Fruit fly (Drosophila melanogaster): ENCODE results near the gene qua.
A peak's percentile ranks its signal among the peaks of the same experiment; 100 is the strongest.

The qua gene

dm6 chr2L:17450505-17451415, 46.2 kb downstream of the qua start (continued):
- no peak for TF ChIP-seq Opbp (GFP tag; IDR thresholded peaks at IDR 0.05; ENCODE audit: partially characterized antibody)
- peak; percentile 75 for TF ChIP-seq CG10147 (GFP tag; optimal IDR thresholded peaks at IDR 0.05)
- no peak for TF ChIP-seq HLHmδ (GFP tag; optimal IDR thresholded peaks at IDR 0.05)
- TF ChIP-seq NC2β (GFP tag; optimal IDR thresholded peaks at IDR 0.05): no peak
- TF ChIP-seq Usf (GFP tag; optimal IDR thresholded peaks at IDR 0.05): no peak
- TF ChIP-seq inv (GFP tag; IDR thresholded peaks at IDR 0.05; ENCODE audit: partially characterized antibody): no peak
- TF ChIP-seq CG12155 (GFP tag; optimal IDR thresholded peaks at IDR 0.05): peak; percentile 64
- no peak for TF ChIP-seq CG30431 (GFP tag; optimal IDR thresholded peaks at IDR 0.05)
- no peak for TF ChIP-seq dan (GFP tag; IDR thresholded peaks at IDR 0.05)
- peak; percentile 65; the same call in 1 of the 2 replicates for TF ChIP-seq Ptx1 (GFP tag; IDR thresholded peaks at IDR 0.05)
- peak; percentile 46 for TF ChIP-seq Deaf1 (tag; optimal IDR thresholded peaks at IDR 0.05)
- TF ChIP-seq CG2875 (GFP tag; optimal IDR thresholded peaks at IDR 0.05): peak; percentile 53
- TF ChIP-seq CG17912 (GFP tag; optimal IDR thresholded peaks at IDR 0.05): no peak
- no peak for TF ChIP-seq CG11398 (GFP tag; optimal IDR thresholded peaks at IDR 0.05)
- TF ChIP-seq CG42726 (GFP tag; IDR thresholded peaks at IDR 0.05; ENCODE audit: partially characterized antibody): no peak
- no peak for TF ChIP-seq Hr39 (optimal IDR thresholded peaks at IDR 0.05)
- no peak for TF ChIP-seq CG14965 (GFP tag; optimal IDR thresholded peaks at IDR 0.05; ENCODE audit: borderline replicate concordance)
- peak; percentile 51 for TF ChIP-seq CG18011 (GFP tag; optimal IDR thresholded peaks at IDR 0.05)
- peak; percentile 32 for TF ChIP-seq CG10654 (GFP tag; optimal IDR thresholded peaks at IDR 0.05)
- TF ChIP-seq MBD-R2 (GFP tag; IDR thresholded peaks at IDR 0.05): no peak; the same call in 1 of the 2 replicates
- peak; percentile 5 for TF ChIP-seq Hand (GFP tag; optimal IDR thresholded peaks at IDR 0.05)
- no peak for TF ChIP-seq zfh2 (GFP tag; optimal IDR thresholded peaks at IDR 0.05)
- no peak for TF ChIP-seq ftz-f1 (GFP tag; optimal IDR thresholded peaks at IDR 0.05)
- TF ChIP-seq bbx (GFP tag; IDR thresholded peaks at IDR 0.05; ENCODE audit: partially characterized antibody): no peak
- peak; percentile 57 for TF ChIP-seq D19A (tag; optimal IDR thresholded peaks at IDR 0.05)
- no peak for TF ChIP-seq HLH4C (GFP tag; IDR thresholded peaks at IDR 0.05; ENCODE audit: partially characterized antibody)
- TF ChIP-seq chm (GFP tag; IDR thresholded peaks at IDR 0.05): no peak
- TF ChIP-seq CG11093 (GFP tag; IDR thresholded peaks at IDR 0.05): 0 out of 3 replicates have a peak, but pooled peaks have one; percentile 18
- no peak for TF ChIP-seq CG3838 (GFP tag; optimal IDR thresholded peaks at IDR 0.05)
- no peak for TF ChIP-seq CG14441 (GFP tag; IDR thresholded peaks at IDR 0.05)
- TF ChIP-seq fd96Cb (tag; optimal IDR thresholded peaks at IDR 0.05): peak; percentile 35
- TF ChIP-seq so (GFP tag; IDR thresholded peaks at IDR 0.05): no peak
- no peak for TF ChIP-seq CG31388 (GFP tag; optimal IDR thresholded peaks at IDR 0.05)
- peak; percentile 66 for TF ChIP-seq grau (tag; optimal IDR thresholded peaks at IDR 0.05)
- TF ChIP-seq hb (GFP tag; IDR thresholded peaks at IDR 0.05; ENCODE audit: partially characterized antibody): no peak
- TF ChIP-seq Ets65A (GFP tag): no peak
- TF ChIP-seq CG13424 (tag; optimal IDR thresholded peaks at IDR 0.05): peak; percentile 70
- TF ChIP-seq CG11504 (tag; optimal IDR thresholded peaks at IDR 0.05): peak; percentile 80
- TF ChIP-seq CG33213 (GFP tag; optimal IDR thresholded peaks at IDR 0.05): no peak
- no peak for TF ChIP-seq amos (GFP tag; IDR thresholded peaks at IDR 0.05; ENCODE audit: partially characterized antibody)
- TF ChIP-seq sob (GFP tag; IDR thresholded peaks at IDR 0.05): peak; percentile 50; the same call in 1 of the 2 replicates
- no peak for TF ChIP-seq CG4820 (GFP tag; optimal IDR thresholded peaks at IDR 0.05)
- TF ChIP-seq fd3F (GFP tag; optimal IDR thresholded peaks at IDR 0.05): peak; percentile 61
- no peak for TF ChIP-seq CG3065 (GFP tag; optimal IDR thresholded peaks at IDR 0.05)
- TF ChIP-seq Rx (GFP tag; IDR thresholded peaks at IDR 0.05): no peak
- no peak for TF ChIP-seq da (GFP tag; optimal IDR thresholded peaks at IDR 0.05)
- TF ChIP-seq YL-1 (GFP tag; optimal IDR thresholded peaks at IDR 0.05): no peak
- peak; percentile 15 for TF ChIP-seq en (GFP tag; optimal IDR thresholded peaks at IDR 0.05)
